Worm (Caenorhabditis elegans) whole organism, midembryonic: ENCODE data around the gene arrd-28.

Experiments
- T22C8.4 ChIP-seq: fragments of 200-800 bp; sonication (Bioruptor generic); IDR thresholded peaks from 2 replicates; pipeline ENCODE4 v1.3.6; 2022; ENCODE audit warnings: missing genetic modification characterization, missing compliant biosample characterization
- cog-1 ChIP-seq: sonication (generic microtip); optimal IDR thresholded peaks from 2 replicates; lab custom pipeline; 2016; ENCODE audit warnings: missing genetic modification characterization, missing compliant biosample characterization
- flt-1 ChIP-seq: fragments of 200-800 bp; sonication (Bioruptor generic); IDR thresholded peaks from 2 replicates; pipeline ENCODE4 v1.3.6; 2022; ENCODE audit warnings: missing genetic modification characterization, missing compliant biosample characterization
- klf-2 ChIP-seq: fragments of 200-800 bp; sonication (Bioruptor generic); conservative IDR thresholded peaks from 2 replicates; pipeline ENCODE4 v1.3.6; 2022; ENCODE audit warnings: missing genetic modification reagents, missing genetic modification characterization, missing compliant biosample characterization
- med-1 ChIP-seq: sonication (generic microtip); optimal IDR thresholded peaks from 2 replicates; lab custom pipeline; 2017; ENCODE audit warnings: missing genetic modification characterization, mild to moderate bottlenecking, missing compliant biosample characterization, antibody characterized with exemption, missing genetic modification reagents; ENCODE audit not compliant: insufficient read depth
- ref-1 ChIP-seq: fragments of 200-800 bp; sonication (Bioruptor generic); conservative IDR thresholded peaks from 2 replicates; pipeline ENCODE4 v1.3.6; 2022; ENCODE audit warnings: missing genetic modification reagents, missing genetic modification characterization, missing compliant biosample characterization
- tab-1 ChIP-seq: fragments of 200-800 bp; sonication (Bioruptor generic); IDR thresholded peaks from 2 replicates; pipeline ENCODE4 v1.3.6; 2022; ENCODE audit warnings: missing genetic modification characterization, missing compliant biosample characterization
- ztf-23 ChIP-seq: fragments of 200-800 bp; sonication (Bioruptor generic); IDR thresholded peaks from 2 replicates; pipeline ENCODE4 v1.3.6; 2022; ENCODE audit warnings: missing genetic modification reagents, missing genetic modification characterization, missing compliant biosample characterization
- ztf-29 ChIP-seq: fragments of 200-800 bp; sonication (Bioruptor generic); IDR thresholded peaks from 2 replicates; pipeline ENCODE4 v1.3.6; 2022; ENCODE audit warnings: missing genetic modification reagents, missing genetic modification characterization, missing compliant biosample characterization

arrd-28 gene

DNA sequence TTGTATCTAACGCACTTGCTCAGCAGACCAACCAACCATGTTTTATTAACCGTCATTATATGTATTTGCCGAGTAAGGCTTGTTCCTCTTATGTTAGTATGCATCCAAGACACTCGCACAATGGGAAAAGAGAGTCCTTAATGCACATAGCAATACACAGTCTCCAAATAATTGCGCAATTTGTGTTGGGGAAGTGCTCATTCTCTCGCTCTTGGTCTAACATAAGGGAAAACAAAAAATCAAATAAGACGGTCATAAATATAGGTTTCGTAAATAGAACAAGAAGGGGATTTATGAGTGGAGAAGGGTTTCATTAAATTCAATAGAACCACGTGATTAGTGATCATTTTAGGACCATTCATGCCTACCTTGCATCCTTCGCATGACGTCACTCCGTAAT, 19.7 kb downstream of the arrd-28 start:
- TF ChIP-seq T22C8.4 (GFP tag; lab: Robert Waterston, UW), result no peak
- TF ChIP-seq flt-1, result no peak
- TF ChIP-seq ztf-29 (GFP tag; lab: Robert Waterston, UW), result no peak
- no peak for TF ChIP-seq med-1
- TF ChIP-seq tab-1, result no peak
- TF ChIP-seq ztf-23 (GFP tag; lab: Robert Waterston, UW), result no peak
- TF ChIP-seq ref-1 (GFP tag; lab: Robert Waterston, UW), result no peak
- no peak for TF ChIP-seq klf-2 (GFP tag; lab: Robert Waterston, UW)
- no peak for TF ChIP-seq cog-1 (tag; lab: Kevin White, UChicago)

DNA sequence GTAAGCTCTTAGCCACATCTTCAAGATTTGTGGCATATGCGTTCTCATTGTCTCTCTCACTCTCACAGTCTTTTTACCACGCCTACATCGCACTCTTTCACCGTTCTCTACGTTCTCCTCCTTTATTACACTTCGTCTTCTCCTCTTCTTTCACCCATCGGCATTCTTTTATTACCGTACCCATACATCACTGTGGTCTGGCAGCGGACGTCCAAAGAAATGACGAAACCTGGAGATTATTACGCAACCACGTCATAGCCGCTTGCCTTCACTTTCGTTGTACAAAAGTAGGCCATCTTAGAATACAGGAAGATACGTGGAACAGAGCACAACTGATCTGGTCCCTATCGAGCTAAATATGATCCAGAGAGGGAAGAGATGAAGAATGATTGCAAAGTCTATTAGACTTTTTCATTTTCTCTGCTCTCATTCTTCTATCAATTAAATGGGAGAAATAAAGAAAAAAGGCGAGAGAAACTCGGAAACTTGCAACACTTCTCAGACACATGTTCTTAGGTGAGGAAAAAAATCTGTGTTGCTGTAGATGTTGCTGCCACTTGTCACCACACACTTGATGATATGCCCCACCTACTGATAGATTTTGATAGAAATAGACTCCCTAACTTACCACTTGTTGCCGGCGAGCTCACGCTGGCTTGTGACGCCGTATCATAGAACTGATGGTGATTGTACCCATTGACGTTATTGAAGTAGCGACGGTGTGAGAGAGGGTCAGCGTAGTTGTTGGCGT, 20.7 kb downstream of the arrd-28 start:
- peak; percentile 62; the same call in 1 of the 2 replicates for TF ChIP-seq flt-1
- no peak for TF ChIP-seq T22C8.4 (GFP tag; lab: Robert Waterston, UW)
- TF ChIP-seq cog-1 (tag; lab: Kevin White, UChicago), result peak; percentile 55

DNA sequence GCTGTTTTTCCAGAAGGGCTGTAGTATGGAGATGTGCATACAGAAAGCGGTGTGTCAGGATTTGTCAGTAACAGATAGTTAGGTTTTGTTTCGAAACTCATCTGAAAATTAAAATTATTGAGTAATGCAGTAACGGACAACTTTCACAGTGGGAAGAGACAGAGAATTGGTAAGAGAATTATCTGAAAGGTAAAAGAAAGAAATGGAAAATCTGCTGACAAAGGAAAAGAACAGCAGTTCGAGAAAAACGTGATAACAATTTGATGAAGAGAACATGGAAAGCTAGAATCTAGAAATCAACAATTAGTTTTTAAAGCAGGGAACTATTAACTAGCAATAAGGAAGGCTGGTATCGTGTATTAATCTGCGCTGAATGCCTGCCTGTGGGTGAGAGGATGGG, 21.5 kb downstream of the arrd-28 start, which contains the start of gene sex-1:
Gene sex-1 (minus strand): TSS at position 101 of the 400 bp plus-strand sequence.
- TF ChIP-seq klf-2 (GFP tag; lab: Robert Waterston, UW) (no peak), T22C8.4 (GFP tag; lab: Robert Waterston, UW) (no peak), tab-1 (no peak), ref-1 (GFP tag; lab: Robert Waterston, UW) (no peak), ztf-23 (GFP tag; lab: Robert Waterston, UW) (no peak), ztf-29 (GFP tag; lab: Robert Waterston, UW) (no peak), med-1 (no peak), cog-1 (tag; lab: Kevin White, UChicago) (no peak), flt-1 (no peak)

DNA sequence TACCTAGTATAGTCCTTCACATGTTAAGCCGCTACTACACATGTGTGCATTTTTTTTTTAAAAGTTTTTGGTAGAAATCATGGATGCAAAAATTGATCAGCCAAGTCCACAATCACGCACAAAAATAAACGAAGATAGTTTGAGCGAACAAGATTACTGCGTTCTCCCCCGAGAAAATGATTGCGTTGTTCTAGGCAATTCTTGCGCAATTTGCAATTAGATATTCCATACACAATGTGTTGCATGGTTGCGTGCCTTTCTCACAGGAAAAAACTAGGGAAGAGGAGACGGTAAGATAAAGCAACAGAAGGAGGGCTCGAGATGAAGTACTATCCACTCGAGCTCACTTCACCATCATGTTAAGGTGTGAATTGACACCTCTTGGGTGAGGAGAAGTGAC, 22.2 kb downstream of the arrd-28 start:
- TF ChIP-seq flt-1, result peak; percentile 14; the same call in 1 of the 2 replicates
- TF ChIP-seq T22C8.4 (GFP tag; lab: Robert Waterston, UW), result no peak
- no peak for TF ChIP-seq cog-1 (tag; lab: Kevin White, UChicago)
- TF ChIP-seq klf-2 (GFP tag; lab: Robert Waterston, UW), result no peak

DNA sequence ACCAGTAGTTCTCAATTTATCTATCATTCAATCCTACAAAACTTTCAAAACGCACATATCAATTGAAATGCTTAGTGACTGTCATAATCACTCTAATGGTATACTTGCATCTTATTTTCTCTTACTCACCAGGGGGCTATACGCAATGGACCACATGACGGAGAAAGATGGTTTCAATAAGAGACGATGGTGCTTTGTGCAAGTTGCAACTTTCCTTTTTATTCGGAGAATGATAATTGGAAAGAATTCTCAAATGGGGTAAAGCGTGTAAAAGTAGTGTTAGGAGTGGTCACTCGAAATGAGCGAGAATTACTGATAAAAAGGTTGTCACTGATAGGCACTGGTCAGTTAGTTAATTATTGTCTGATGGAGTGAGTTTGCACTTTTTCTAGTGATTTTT, 24.7 kb downstream of the arrd-28 start:
- TF ChIP-seq T22C8.4 (GFP tag; lab: Robert Waterston, UW) (no peak), flt-1 (no peak), tab-1 (no peak), med-1 (no peak), ref-1 (GFP tag; lab: Robert Waterston, UW) (no peak), cog-1 (tag; lab: Kevin White, UChicago) (no peak), ztf-29 (GFP tag; lab: Robert Waterston, UW) (no peak), ztf-23 (GFP tag; lab: Robert Waterston, UW) (no peak), klf-2 (GFP tag; lab: Robert Waterston, UW) (no peak)

DNA sequence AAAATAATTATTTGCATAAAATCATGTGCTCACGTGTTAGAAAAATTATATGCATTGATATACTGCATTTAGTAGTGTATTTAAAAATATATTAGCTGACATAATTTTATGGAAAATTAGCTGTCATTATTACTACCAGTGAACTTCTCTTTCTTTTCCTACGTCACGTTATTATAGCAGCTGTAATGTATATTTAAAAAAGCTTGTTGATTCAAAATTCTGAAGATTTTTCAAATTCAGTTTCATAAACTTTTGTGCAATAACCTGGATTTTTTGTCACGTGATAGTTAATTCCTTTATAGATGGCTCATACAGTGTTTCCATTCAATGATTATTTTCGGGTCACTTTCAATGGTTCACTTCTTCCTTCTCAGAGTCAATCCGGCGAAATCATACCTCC, 28.7 kb downstream of the arrd-28 start, which contains the start of gene F44A6.3:
Gene F44A6.3 (plus strand): TSS at position 301 of the 400 bp plus-strand sequence.
- no peak for TF ChIP-seq ztf-23 (GFP tag; lab: Robert Waterston, UW)
- TF ChIP-seq klf-2 (GFP tag; lab: Robert Waterston, UW), result no peak
- TF ChIP-seq ref-1 (GFP tag; lab: Robert Waterston, UW), result no peak

DNA sequence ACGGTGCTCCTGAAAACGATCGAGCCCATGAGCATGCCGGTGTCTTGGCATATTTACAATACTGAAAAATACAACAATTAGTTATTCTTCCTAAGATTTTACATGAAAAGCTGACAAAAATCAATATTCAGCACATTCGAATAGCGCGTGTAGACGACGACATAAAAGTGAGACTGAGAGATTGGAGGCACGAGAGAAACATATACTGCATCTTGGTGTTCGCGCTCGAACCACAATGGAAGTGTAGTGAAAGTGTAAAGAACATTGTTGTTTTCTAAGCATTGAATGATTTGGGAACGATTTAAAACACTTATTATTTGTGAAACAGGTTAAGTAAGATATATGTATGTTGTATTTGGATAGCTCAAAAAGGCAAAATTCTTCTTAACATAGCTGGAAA, 31.6 kb downstream of the arrd-28 start, which contains the start of gene F44A6.4:
Gene F44A6.4 (minus strand): TSS at position 67 of the 400 bp plus-strand sequence.
- TF ChIP-seq T22C8.4 (GFP tag; lab: Robert Waterston, UW), result 0 out of 2 replicates have a peak, but pooled peaks have one; percentile 37
- no peak for TF ChIP-seq med-1

DNA sequence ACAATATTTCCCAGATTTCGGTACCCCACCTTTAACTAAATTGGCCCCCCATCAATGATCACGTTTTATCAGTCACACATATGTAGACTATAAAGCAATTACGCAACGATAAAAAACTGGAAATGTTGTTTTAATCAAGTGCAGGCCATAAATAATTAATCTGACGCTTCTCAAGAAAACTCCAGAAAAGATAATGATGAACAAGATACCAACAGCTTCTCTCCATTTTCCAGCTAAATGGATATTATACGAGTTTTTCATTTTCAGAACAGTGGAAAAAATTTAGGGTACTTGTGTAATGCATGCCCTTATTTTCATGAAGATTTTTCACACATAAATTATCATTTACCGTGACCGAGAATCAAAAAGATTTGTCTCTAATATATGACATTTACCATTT, 32.5 kb downstream of the arrd-28 start:
- TF ChIP-seq klf-2 (GFP tag; lab: Robert Waterston, UW) (no peak), med-1 (no peak), cog-1 (tag; lab: Kevin White, UChicago) (no peak), flt-1 (no peak), ref-1 (GFP tag; lab: Robert Waterston, UW) (no peak), T22C8.4 (GFP tag; lab: Robert Waterston, UW) (no peak), ztf-23 (GFP tag; lab: Robert Waterston, UW) (no peak), ztf-29 (GFP tag; lab: Robert Waterston, UW) (no peak), tab-1 (no peak)

DNA sequence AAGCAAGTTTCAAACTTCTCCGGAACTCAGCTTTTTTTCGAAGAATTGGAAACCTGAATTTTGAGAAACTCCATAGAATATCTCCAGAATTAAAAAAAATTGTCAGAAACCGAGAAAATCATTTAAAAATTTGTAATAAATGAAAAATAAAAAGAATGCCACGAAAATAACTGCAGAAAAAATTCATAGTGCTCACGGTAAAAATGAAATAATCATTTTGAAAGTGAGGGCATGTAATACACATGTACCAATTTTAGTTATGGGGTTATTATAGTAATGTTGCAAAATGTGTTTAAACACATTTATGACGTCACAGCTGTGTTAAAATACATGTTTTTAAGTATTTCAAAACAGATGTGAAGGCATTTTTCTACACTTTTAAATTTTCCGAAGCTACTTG, 33.1 kb downstream of the arrd-28 start:
- TF ChIP-seq ref-1 (GFP tag; lab: Robert Waterston, UW), result no peak
- TF ChIP-seq ztf-29 (GFP tag; lab: Robert Waterston, UW), result no peak
- no peak for TF ChIP-seq tab-1
- no peak for TF ChIP-seq klf-2 (GFP tag; lab: Robert Waterston, UW)
- TF ChIP-seq cog-1 (tag; lab: Kevin White, UChicago), result no peak
- no peak for TF ChIP-seq flt-1
- no peak for TF ChIP-seq med-1
- no peak for TF ChIP-seq ztf-23 (GFP tag; lab: Robert Waterston, UW)
- no peak for TF ChIP-seq T22C8.4 (GFP tag; lab: Robert Waterston, UW)

DNA sequence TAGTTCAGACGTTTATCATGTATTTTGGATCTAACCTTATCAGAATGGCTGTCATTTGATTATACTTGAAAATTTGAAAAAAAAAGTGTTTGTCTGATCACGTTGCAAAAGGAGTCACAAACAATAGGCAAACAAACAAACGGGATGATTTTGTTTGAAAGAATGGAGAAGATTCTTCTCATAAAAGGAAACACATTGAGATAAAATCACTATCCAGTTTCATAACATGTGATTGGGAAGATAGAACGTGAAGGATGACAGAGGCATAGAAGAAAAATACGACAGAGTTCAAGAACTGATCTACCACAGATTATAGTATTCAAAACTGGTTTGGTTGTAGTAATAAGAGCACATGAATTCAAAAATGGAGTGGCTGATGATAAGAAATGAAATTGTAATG, 35.0 kb downstream of the arrd-28 start, which contains the start of gene F44A6.5:
Gene F44A6.5 (minus strand): TSS at position 151 of the 400 bp plus-strand sequence.
- TF ChIP-seq flt-1, result no peak
- TF ChIP-seq ref-1 (GFP tag; lab: Robert Waterston, UW), result no peak
- no peak for TF ChIP-seq cog-1 (tag; lab: Kevin White, UChicago)
- no peak for TF ChIP-seq ztf-23 (GFP tag; lab: Robert Waterston, UW)
